Fruit fly (Drosophila melanogaster): ENCODE data around the gene CG13689.
A peak's percentile ranks its signal among the peaks of the same experiment; 100 is the strongest.

CG13689 gene

DNA sequence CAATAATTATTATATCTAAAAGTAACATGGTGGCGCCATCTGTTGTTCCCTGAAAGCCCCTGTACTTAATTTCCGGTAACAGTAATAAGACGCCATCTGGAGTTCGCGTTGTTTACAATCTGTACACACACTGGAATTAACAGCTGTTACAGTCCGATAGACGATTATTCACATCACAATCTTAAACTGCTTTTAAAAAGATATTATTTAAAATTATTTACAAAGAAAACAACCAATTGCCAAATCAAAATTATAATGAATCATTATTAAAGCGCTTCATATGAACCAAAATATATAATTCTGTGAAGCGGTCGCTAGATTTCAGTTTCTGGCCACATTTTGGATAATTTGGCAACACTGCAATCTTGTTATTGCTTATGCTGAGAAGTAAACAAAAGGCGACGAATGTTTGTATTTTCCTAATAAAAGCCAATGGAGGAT lies at the start of gene CG13689:
Gene CG13689, plus strand, starts transcription at position 375 of the 441 bp plus-strand sequence.
- TF ChIP-seq D1 (tag; optimal IDR thresholded peaks at IDR 0.05) (peak; percentile 65), CG9948 (tag; optimal IDR thresholded peaks at IDR 0.05) (no peak), Pif1A (GFP tag; optimal IDR thresholded peaks at IDR 0.05) (peak; percentile 2), Pif1B (GFP tag; optimal IDR thresholded peaks at IDR 0.05) (peak; percentile 26), CG32121 (GFP tag; IDR thresholded peaks at IDR 0.05) (no peak)

DNA sequence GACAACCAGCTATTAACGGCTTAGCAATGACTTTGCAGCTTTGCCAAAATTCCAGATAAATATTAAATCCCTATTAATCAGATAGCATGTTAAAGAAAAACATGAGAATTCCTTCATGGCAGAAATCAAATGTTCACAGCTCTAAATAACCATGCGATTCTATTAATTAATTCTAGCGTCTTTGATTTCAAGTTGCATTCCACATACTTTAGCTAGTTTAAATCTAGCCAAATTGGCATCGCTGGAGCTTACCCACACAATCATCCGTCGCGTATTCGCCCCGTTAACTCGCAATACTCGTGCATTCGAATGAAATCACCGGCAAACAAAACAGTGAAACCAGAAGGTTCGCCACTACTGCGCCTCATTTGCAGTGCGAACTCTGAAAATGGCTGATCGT lies 43.3 kb upstream of the CG13689 start, which contains the start of gene Tspo:
Gene Tspo, plus strand, starts transcription at position 302 of the 400 bp plus-strand sequence.
- TF ChIP-seq CG8159 (tag; optimal IDR thresholded peaks at IDR 0.05) (peak; percentile 6), EcR (GFP tag; optimal IDR thresholded peaks at IDR 0.05) (no peak), gl (tag; optimal IDR thresholded peaks at IDR 0.05) (no peak), fd96Ca (GFP tag; IDR thresholded peaks at IDR 0.05) (no peak), CG13204 (GFP tag; optimal IDR thresholded peaks at IDR 0.05) (no peak), Snoo (tag; optimal IDR thresholded peaks at IDR 0.05) (no peak), D1 (tag; optimal IDR thresholded peaks at IDR 0.05) (no peak), Pif1B (GFP tag; optimal IDR thresholded peaks at IDR 0.05) (no peak), CG4496 (GFP tag; IDR thresholded peaks at IDR 0.05) (peak; percentile 48; the same call in 1 of the 3 replicates), CG14655 (GFP tag; optimal IDR thresholded peaks at IDR 0.05) (no peak), CG17806 (tag; optimal IDR thresholded peaks at IDR 0.05) (no peak), Pif1A (GFP tag; optimal IDR thresholded peaks at IDR 0.05) (no peak), Ets98B (GFP tag; IDR thresholded peaks at IDR 0.05) (0 out of 2 replicates have a peak, but pooled peaks have one; percentile 15), CG32121 (GFP tag; IDR thresholded peaks at IDR 0.05) (no peak)

DNA sequence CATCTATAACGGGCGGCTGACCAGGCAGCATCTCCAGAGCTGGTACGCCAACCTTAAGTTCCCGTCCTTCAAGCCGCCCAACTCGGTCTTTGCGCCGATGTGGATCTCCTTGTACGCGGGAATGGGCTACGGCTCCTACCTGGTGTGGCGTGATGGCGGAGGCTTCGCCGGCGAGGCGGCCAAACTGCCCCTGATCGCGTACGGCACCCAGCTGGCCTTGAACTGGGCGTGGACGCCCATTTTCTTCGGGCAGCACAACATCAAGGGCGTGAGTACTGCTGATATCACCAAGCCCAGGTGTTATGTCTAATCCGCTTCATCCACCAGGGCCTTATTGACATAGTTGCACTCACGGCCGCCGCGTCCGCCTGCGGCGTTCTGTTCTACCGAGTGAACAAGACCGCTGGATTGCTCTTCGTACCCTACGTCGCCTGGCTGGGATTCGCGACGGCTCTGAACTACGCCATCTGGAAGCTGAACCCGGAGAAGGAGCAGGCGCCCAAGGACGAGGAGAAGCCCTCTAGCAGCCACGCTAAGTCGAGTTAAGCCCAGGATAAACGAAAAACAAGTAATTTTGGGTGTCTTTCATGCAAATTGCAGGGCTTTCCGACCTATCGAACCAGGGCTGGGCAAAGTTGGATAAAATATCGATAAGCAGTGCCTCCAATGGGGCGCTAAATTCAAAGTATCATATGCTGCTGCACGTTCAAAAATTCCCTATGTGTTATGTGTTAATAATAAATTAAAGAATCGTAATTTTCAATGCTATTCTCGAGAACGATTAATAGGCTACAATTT lies 42.6 kb upstream of the CG13689 start, which contains the start of gene rempA:
Gene rempA, minus strand, starts transcription at position 541 of the 798 bp plus-strand sequence.
- TF ChIP-seq rn (GFP tag; IDR thresholded peaks at IDR 0.05) (no peak), Ets98B (GFP tag; IDR thresholded peaks at IDR 0.05) (no peak), Pif1A (GFP tag; optimal IDR thresholded peaks at IDR 0.05) (no peak), CG10348 (GFP tag; IDR thresholded peaks at IDR 0.05) (no peak), CG8159 (tag; optimal IDR thresholded peaks at IDR 0.05) (no peak), Pif1B (GFP tag; optimal IDR thresholded peaks at IDR 0.05) (no peak), CG15710 (tag; optimal IDR thresholded peaks at IDR 0.05) (no peak), D1 (tag; optimal IDR thresholded peaks at IDR 0.05) (no peak), CG12605 (GFP tag; IDR thresholded peaks at IDR 0.05) (no peak), gl (tag; optimal IDR thresholded peaks at IDR 0.05) (no peak), CG8301 (tag; optimal IDR thresholded peaks at IDR 0.05) (no peak)

DNA sequence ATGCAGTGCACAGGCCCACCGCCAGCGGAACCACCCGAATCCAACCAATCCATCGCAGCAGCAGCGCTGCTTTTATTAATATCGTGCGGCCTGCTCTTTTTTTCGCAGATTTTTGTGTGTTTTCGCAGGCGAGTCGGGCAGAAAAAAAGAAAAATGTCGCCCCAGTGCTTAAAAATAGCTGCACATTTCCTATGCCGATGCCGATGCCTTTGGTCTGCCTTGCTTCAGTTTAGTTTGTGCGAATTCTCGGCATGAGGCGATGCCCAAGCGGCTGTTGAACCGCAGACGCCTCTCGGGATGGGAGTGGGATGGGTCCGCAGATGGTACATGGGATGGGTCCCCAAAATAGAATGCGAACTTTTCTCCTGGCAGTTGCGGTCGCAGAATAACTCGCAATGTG lies 39.3 kb upstream of the CG13689 start:
- peak; percentile 67; the same call in 2 of the 3 replicates for TF ChIP-seq fd96Ca (GFP tag; IDR thresholded peaks at IDR 0.05)
- no peak for TF ChIP-seq CG8159 (tag; optimal IDR thresholded peaks at IDR 0.05)
- TF ChIP-seq CG10348 (GFP tag; IDR thresholded peaks at IDR 0.05): no peak
- TF ChIP-seq CG17806 (tag; optimal IDR thresholded peaks at IDR 0.05): no peak
- TF ChIP-seq Pif1B (GFP tag; optimal IDR thresholded peaks at IDR 0.05): no peak
- TF ChIP-seq Snoo (tag; optimal IDR thresholded peaks at IDR 0.05): no peak
- TF ChIP-seq CG8301 (tag; optimal IDR thresholded peaks at IDR 0.05): no peak
- TF ChIP-seq EcR (GFP tag; optimal IDR thresholded peaks at IDR 0.05): peak; percentile 75
- no peak for TF ChIP-seq gl (tag; optimal IDR thresholded peaks at IDR 0.05)
- no peak for TF ChIP-seq CG34367 (tag; optimal IDR thresholded peaks at IDR 0.05)
- TF ChIP-seq CG15710 (tag; optimal IDR thresholded peaks at IDR 0.05): no peak
- TF ChIP-seq CG14655 (GFP tag; optimal IDR thresholded peaks at IDR 0.05): no peak
- peak; percentile 32 for TF ChIP-seq Ets98B (GFP tag; IDR thresholded peaks at IDR 0.05)
- TF ChIP-seq CG9948 (tag; optimal IDR thresholded peaks at IDR 0.05): no peak
- TF ChIP-seq CG32121 (GFP tag; IDR thresholded peaks at IDR 0.05): peak; percentile 51
- peak; percentile 31; the same call in 1 of the 3 replicates for TF ChIP-seq CG4496 (GFP tag; IDR thresholded peaks at IDR 0.05)
- no peak for TF ChIP-seq D1 (tag; optimal IDR thresholded peaks at IDR 0.05)

DNA sequence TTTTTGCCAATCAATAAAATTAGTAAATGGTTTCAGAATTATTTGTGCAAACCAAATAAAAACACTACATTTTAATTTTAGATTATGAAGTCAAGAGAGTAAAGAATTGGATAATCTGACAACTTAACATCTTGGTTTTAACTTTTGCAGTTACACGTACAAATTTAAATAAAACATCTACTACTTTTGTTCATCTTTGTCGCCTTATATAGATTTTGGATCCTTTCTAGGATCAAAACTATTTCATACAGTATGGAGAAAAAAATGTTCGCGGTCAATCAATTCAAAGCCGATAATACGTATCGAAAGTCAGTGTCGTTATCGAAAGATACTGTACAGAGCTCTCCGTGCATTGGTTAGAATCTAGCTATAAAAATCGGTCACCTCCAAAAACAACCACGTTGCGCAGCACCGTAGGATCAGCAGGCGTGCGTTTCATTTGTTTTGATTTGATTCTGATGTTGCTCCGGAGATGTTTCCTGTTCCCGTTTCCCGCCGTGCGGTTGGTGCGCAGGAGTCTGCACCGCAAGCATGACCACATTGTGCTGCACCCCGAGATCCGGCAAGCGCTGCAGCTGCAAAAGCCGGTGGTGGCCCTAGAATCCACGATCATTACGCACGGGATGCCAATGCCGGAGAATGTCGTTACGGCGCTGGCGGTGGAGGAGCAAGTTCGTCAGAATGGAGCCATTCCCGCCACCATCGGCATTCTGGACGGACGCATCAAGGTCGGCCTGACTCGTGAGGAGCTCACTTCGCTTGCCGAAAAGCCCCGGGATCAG lies 38.7 kb upstream of the CG13689 start, which contains the start of the genes uncNacbeta and CG2794:
Gene uncNacbeta, minus strand, starts transcription at position 51 of the 782 bp plus-strand sequence.
Gene CG2794, plus strand, starts transcription at position 395 of the 782 bp plus-strand sequence.
- TF ChIP-seq CG32121 (GFP tag; IDR thresholded peaks at IDR 0.05) (no peak), Snoo (tag; optimal IDR thresholded peaks at IDR 0.05) (no peak), CG14655 (GFP tag; optimal IDR thresholded peaks at IDR 0.05) (no peak), rn (GFP tag; IDR thresholded peaks at IDR 0.05) (no peak), CG8301 (tag; optimal IDR thresholded peaks at IDR 0.05) (no peak), CG4496 (GFP tag; IDR thresholded peaks at IDR 0.05) (peak; percentile 32; the same call in 1 of the 3 replicates), Pif1A (GFP tag; optimal IDR thresholded peaks at IDR 0.05) (no peak), Pif1B (GFP tag; optimal IDR thresholded peaks at IDR 0.05) (no peak), CG8159 (tag; optimal IDR thresholded peaks at IDR 0.05) (no peak), fd96Ca (GFP tag; IDR thresholded peaks at IDR 0.05) (0 out of 3 replicates have a peak, but pooled peaks have one; percentile 22), CG13204 (GFP tag; optimal IDR thresholded peaks at IDR 0.05) (no peak), CG9948 (tag; optimal IDR thresholded peaks at IDR 0.05) (no peak), CG34367 (tag; optimal IDR thresholded peaks at IDR 0.05) (no peak), EcR (GFP tag; optimal IDR thresholded peaks at IDR 0.05) (no peak), CG15710 (tag; optimal IDR thresholded peaks at IDR 0.05) (no peak), CG10348 (GFP tag; IDR thresholded peaks at IDR 0.05) (no peak)
